Fruit fly (Drosophila melanogaster): ENCODE data around the gene mRpL35.

DNA sequence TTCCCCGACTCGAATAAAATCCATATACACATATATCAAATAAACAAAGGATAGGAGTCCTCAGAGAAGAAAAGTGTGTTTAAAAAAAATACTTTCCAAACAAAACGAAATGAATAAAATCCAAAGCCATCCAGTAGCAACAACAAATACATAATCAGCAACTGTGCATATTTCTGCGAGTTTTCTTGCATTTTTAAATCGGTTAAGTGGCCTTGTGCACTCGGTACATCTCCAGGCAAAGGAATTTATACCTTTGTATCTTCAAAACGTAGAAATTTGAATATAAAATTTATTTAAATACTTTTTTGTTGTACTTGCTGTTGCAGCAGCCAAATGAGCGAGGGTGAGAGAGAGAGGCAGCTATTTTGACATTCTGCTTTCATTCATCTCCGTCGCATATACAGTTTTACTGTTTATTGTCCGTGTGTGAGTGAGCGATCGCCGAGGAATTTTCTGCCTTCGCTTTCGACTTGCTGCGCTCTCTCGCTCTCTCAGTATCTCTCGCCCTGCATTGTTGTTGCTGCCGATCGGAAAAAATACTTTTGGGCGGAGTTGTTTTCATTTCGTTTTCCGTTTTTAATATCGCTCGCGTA, 19.1 kb downstream of the mRpL35 start:
- TF ChIP-seq CG12605 (GFP tag; IDR thresholded peaks at IDR 0.05) = no peak
- no peak for TF ChIP-seq CG14655 (GFP tag; optimal IDR thresholded peaks at IDR 0.05)
- no peak for TF ChIP-seq fd96Ca (GFP tag; IDR thresholded peaks at IDR 0.05)
- TF ChIP-seq Pif1A (GFP tag; optimal IDR thresholded peaks at IDR 0.05) = no peak

All from whole organism, pupa.